Fruit fly (Drosophila melanogaster) whole organism, adult: ENCODE data around the gene CG9855.
A peak's percentile ranks its signal among the peaks of the same experiment; 100 is the strongest.

Experiments
- CG11617 ChIP-seq: fragments of 200-800 bp; sonication (Bioruptor generic); optimal IDR thresholded peaks from 2 replicates; lab custom pipeline; 2017; ENCODE audit warnings: mild to moderate bottlenecking, missing biosample characterization, missing genetic modification reagents, missing genetic modification characterization
- CG12768 ChIP-seq: fragments of 200-800 bp; sonication (Bioruptor generic); optimal IDR thresholded peaks from 2 replicates; lab custom pipeline; 2017; ENCODE audit warnings: missing biosample characterization, missing genetic modification characterization, mild to moderate bottlenecking, moderate library complexity, missing genetic modification reagents
- CG14711 ChIP-seq: fragments of 200-800 bp; sonication (Bioruptor generic); optimal IDR thresholded peaks from 2 replicates; lab custom pipeline; 2018; ENCODE audit warnings: missing biosample characterization, mild to moderate bottlenecking, missing genetic modification characterization, moderate library complexity
- CG5204 ChIP-seq: fragments of 200-800 bp; sonication (Bioruptor generic); optimal IDR thresholded peaks from 2 replicates; lab custom pipeline; 2016; ENCODE audit warnings: missing biosample characterization, missing genetic modification characterization
- CG7045 ChIP-seq: fragments of 200-800 bp; sonication (Bioruptor generic); optimal IDR thresholded peaks from 2 replicates; lab custom pipeline; 2017; ENCODE audit warnings: missing biosample characterization, mild to moderate bottlenecking, missing genetic modification characterization
- Crg-1 ChIP-seq: fragments of 200-800 bp; sonication (Bioruptor generic); optimal IDR thresholded peaks from 2 replicates; lab custom pipeline; 2016; ENCODE audit warnings: missing biosample characterization, missing genetic modification characterization
- Hr96 ChIP-seq: fragments of 200-800 bp; sonication (Bioruptor generic); optimal IDR thresholded peaks from 2 replicates; lab custom pipeline; 2016; ENCODE audit warnings: missing biosample characterization, missing genetic modification characterization
- cic ChIP-seq: fragments of 200-800 bp; sonication (Bioruptor generic); optimal IDR thresholded peaks from 2 replicates; lab custom pipeline; 2017; ENCODE audit warnings: missing biosample characterization, mild to moderate bottlenecking, missing genetic modification characterization, moderate library complexity
- cnc ChIP-seq, 2 experiments: fragments of >200 bp; optimal IDR thresholded peaks; 2 replicates each; lab custom pipeline; 2017
- kay ChIP-seq: fragments of 200-800 bp; sonication (Bioruptor generic); peaks from one replicate; lab custom pipeline; 2016; ENCODE audit warnings: missing biosample characterization, missing genetic modification characterization, borderline replicate concordance
- pad ChIP-seq: fragments of 200-800 bp; sonication (Bioruptor generic); optimal IDR thresholded peaks from 3 replicates; lab custom pipeline; 2017; ENCODE audit warnings: missing biosample characterization, missing genetic modification characterization, mild to moderate bottlenecking, moderate library complexity, missing genetic modification reagents
- toe ChIP-seq: fragments of 200-800 bp; sonication (Bioruptor generic); optimal IDR thresholded peaks from 2 replicates; lab custom pipeline; 2016; ENCODE audit warnings: missing biosample characterization, missing genetic modification characterization

DNA sequence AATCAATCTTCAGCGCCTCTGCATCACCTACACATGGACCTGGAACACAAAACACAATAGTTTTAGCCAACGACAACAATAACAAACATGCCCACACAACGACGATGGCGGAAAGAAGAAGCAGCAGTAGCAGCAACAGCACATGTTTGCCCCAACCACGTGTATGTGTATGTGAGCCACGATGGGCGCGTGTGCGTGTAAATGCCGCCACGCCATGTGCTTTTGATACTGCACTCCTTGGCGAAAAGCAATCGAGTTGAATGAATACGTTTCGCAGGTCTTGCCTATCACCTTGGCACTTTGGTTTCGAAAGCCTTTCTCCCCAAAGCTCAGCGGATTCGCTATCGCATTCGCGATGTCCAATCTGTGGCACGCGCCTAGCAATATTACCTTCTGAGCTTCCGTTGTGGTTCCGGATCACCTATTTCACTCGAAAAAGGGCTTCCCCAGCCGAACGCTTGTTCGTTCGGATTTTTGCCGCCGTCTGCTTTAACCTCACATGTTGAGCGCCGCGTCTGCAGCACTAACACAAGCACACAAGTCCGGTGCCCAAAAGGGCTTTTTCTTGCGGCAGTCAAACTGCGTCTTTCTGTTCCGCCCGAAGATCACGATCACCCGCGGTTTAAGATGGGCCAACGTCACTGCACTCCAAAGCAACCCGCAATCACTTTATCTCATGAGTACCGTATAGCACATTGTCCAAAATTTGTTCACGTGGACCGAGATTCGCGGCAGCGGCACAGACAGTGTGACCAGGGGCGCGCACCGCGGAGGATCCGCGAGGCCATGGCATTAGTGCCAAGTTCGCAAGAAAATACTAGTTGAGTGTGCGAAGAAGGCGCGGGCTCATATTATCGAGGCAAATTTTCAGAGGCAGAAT is 31.1 kb upstream of the CG9855 start, which contains the start of gene srl:
- TF ChIP-seq CG12768: no peak
- TF ChIP-seq CG14711: no peak
- TF ChIP-seq Hr96: no peak
- TF ChIP-seq CG5204: no peak
- TF ChIP-seq kay: no peak
- TF ChIP-seq CG11617 (GFP tag; lab: Kevin White, UChicago): peak; percentile 17
- TF ChIP-seq Crg-1: no peak
- TF ChIP-seq CG7045 (GFP tag; lab: Kevin White, UChicago): no peak
- no peak for TF ChIP-seq cnc (optimal IDR thresholded peaks at IDR 0.05; lab: Kevin White, UChicago)
- no peak for TF ChIP-seq pad
- TF ChIP-seq toe (GFP tag; lab: Kevin White, UChicago): no peak
- TF ChIP-seq cic (GFP tag; lab: Kevin White, UChicago): peak; percentile 63
